Fruit fly (Drosophila melanogaster) S2 (cell line): Measurements from ENCODE around the gene Cln7.
A peak's percentile ranks its signal among the peaks of the same experiment; 100 is the strongest.

Experiments used
- CG8478 ChIP-seq: fragments of >200 bp; optimal IDR thresholded peaks from 2 replicates; lab custom pipeline; 2018
- CTCF ChIP-seq, 2 experiments: fragments of >200 bp; optimal IDR thresholded peaks; 2 replicates each; lab custom pipeline; 2018

Cln7 gene

dm6 chr3L:7360324-7360852, 15.4 kb upstream of the Cln7 start, which contains the start of gene Sec63:
Gene Sec63, plus strand, starts transcription at chr3L:7360561.
- no peak for TF ChIP-seq CG8478
- TF ChIP-seq CTCF (optimal IDR thresholded peaks at IDR 0.05; lab: Kevin White, UChicago), result peak; percentile 16 to 40

dm6 chr3L:7359827-7360323, 14.9 kb upstream of the Cln7 start, which contains the start of gene pst:
Gene pst, minus strand, starts transcription at chr3L:7360263.
- TF ChIP-seq CTCF (optimal IDR thresholded peaks at IDR 0.05; lab: Kevin White, UChicago), result no peak
- no peak for TF ChIP-seq CG8478

dm6 chr3L:7356386-7357117, 11.6 kb upstream of the Cln7 start, which contains the start of gene CTCF:
Gene CTCF, minus strand, starts transcription at chr3L:7356713.
- TF ChIP-seq CTCF (optimal IDR thresholded peaks at IDR 0.05; lab: Kevin White, UChicago) (peak; percentile 85 to 93), CG8478 (no peak)

dm6 chr3L:7349311-7349710, 4.3 kb upstream of the Cln7 start:
- no peak for TF ChIP-seq CG8478
- no peak for TF ChIP-seq CTCF (optimal IDR thresholded peaks at IDR 0.05; lab: Kevin White, UChicago)

dm6 chr3L:7347984-7348631, 3.1 kb upstream of the Cln7 start, which contains the start of the genes Srp19 and qm:
Gene Srp19, minus strand, starts transcription at chr3L:7348034.
Gene qm, plus strand, starts transcription at chr3L:7348313.
- TF ChIP-seq CG8478 (no peak), CTCF (optimal IDR thresholded peaks at IDR 0.05; lab: Kevin White, UChicago) (no peak)

dm6 chr3L:7346951-7347350, 2.0 kb upstream of the Cln7 start, which contains the start of gene CG14834:
Gene CG14834, minus strand, starts transcription at chr3L:7347123.
- TF ChIP-seq CTCF (optimal IDR thresholded peaks at IDR 0.05; lab: Kevin White, UChicago) (no peak), CG8478 (no peak)

dm6 chr3L:7344001-7344400, 982 bp downstream of the Cln7 start:
- no peak for TF ChIP-seq CG8478
- TF ChIP-seq CTCF (optimal IDR thresholded peaks at IDR 0.05; lab: Kevin White, UChicago), result no peak

- TF ChIP-seq CTCF (optimal IDR thresholded peaks at IDR 0.05; lab: Kevin White, UChicago) (no peak), CG8478 (no peak)
These were observed 5.7 kb downstream of the Cln7 start, which contains the start of the genes lark and eco for dm6 chr3L:7339216-7339742. Gene lark, plus strand, starts transcription at chr3L:7339266. Gene eco, minus strand, starts transcription at chr3L:7339340.

dm6 chr3L:7338786-7339185, 6.2 kb downstream of the Cln7 start:
- TF ChIP-seq CG8478, result no peak
- TF ChIP-seq CTCF (optimal IDR thresholded peaks at IDR 0.05; lab: Kevin White, UChicago), result no peak

- TF ChIP-seq CTCF (optimal IDR thresholded peaks at IDR 0.05; lab: Kevin White, UChicago) (no peak), CG8478 (no peak)
These were observed 10.0 kb downstream of the Cln7 start, which contains the start of the genes wrm1 and wrm2 for dm6 chr3L:7334990-7335389. Gene wrm1, minus strand, starts transcription at chr3L:7335226. Gene wrm2, minus strand, starts transcription at chr3L:7335226.

- no peak for TF ChIP-seq CG8478
- no peak for TF ChIP-seq CTCF (optimal IDR thresholded peaks at IDR 0.05; lab: Kevin White, UChicago)
These were observed 16.3 kb downstream of the Cln7 start, which contains the start of the genes mrva, CG42307 and mus312 for dm6 chr3L:7328567-7329253. Gene mrva, minus strand, starts transcription at chr3L:7328842. Gene CG42307, plus strand, starts transcription at chr3L:7329132. Gene mus312, plus strand, starts transcription at chr3L:7329132.

dm6 chr3L:7326676-7327075, 18.3 kb downstream of the Cln7 start:
- TF ChIP-seq CG8478 (no peak), CTCF (optimal IDR thresholded peaks at IDR 0.05; lab: Kevin White, UChicago) (no peak)

- TF ChIP-seq CG8478, result no peak
These were observed 21.6 kb downstream of the Cln7 start, which contains the start of the genes RhoGEF4 and Rint1 for dm6 chr3L:7323348-7323747. Gene RhoGEF4, minus strand, starts transcription at chr3L:7323411. Gene Rint1, plus strand, starts transcription at chr3L:7323619.

- TF ChIP-seq CTCF (optimal IDR thresholded peaks at IDR 0.05; lab: Kevin White, UChicago) (no peak), CG8478 (no peak)
These were observed 25.2 kb downstream of the Cln7 start, which contains the start of gene CG8607 for dm6 chr3L:7319768-7320167. Gene CG8607, plus strand, starts transcription at chr3L:7320068.
